Fruit fly (Drosophila melanogaster) whole organism, prepupa: Measurements from ENCODE around the gene DCTN1-p150.

ENCODE experiments used
- Blimp-1 ChIP-seq: fragments of 200-800 bp; sonication (Bioruptor generic); optimal IDR thresholded peaks from 3 replicates; lab custom pipeline; 2017; ENCODE audit warnings: missing biosample characterization, missing genetic modification characterization, mild to moderate bottlenecking, moderate library complexity, missing genetic modification reagents
- CG10631 ChIP-seq: fragments of 200-800 bp; sonication (Bioruptor generic); optimal IDR thresholded peaks from 2 replicates; lab custom pipeline; 2016; ENCODE audit warnings: missing biosample characterization, missing genetic modification characterization
- CG10669 ChIP-seq: fragments of 200-800 bp; sonication (Bioruptor generic); optimal IDR thresholded peaks from 3 replicates; lab custom pipeline; 2018; ENCODE audit warnings: missing biosample characterization, mild to moderate bottlenecking, missing genetic modification characterization, moderate library complexity
- CG11294 ChIP-seq: fragments of 200-800 bp; sonication (Bioruptor generic); IDR thresholded peaks from 2 replicates; pipeline ENCODE4 v1.3.6; 2022; ENCODE audit warnings: missing biosample characterization, missing genetic modification characterization
- CG11762 ChIP-seq: fragments of 200-800 bp; sonication (Bioruptor generic); optimal IDR thresholded peaks from 3 replicates; lab custom pipeline; 2016; ENCODE audit warnings: missing biosample characterization, missing genetic modification characterization; ENCODE audit not compliant: insufficient read depth
- CG11902 ChIP-seq: fragments of 200-800 bp; sonication (Bioruptor generic); optimal IDR thresholded peaks from 3 replicates; lab custom pipeline; 2016; ENCODE audit warnings: missing biosample characterization, missing genetic modification characterization
- CG15336 ChIP-seq: fragments of 200-800 bp; sonication (Bioruptor generic); IDR thresholded peaks from 2 replicates; pipeline ENCODE4 v1.3.6; 2022; ENCODE audit warnings: missing biosample characterization, missing genetic modification characterization
- CG16779 ChIP-seq: fragments of 200-800 bp; sonication (Bioruptor generic); optimal IDR thresholded peaks from 3 replicates; lab custom pipeline; 2017; ENCODE audit warnings: missing biosample characterization, mild to moderate bottlenecking, missing genetic modification characterization
- CG31627 ChIP-seq: fragments of 200-800 bp; sonication (Bioruptor generic); optimal IDR thresholded peaks from 3 replicates; lab custom pipeline; 2016; ENCODE audit warnings: missing biosample characterization, missing genetic modification characterization
- CG32006 ChIP-seq: fragments of 200-800 bp; sonication (Bioruptor generic); optimal IDR thresholded peaks from 3 replicates; lab custom pipeline; 2017; ENCODE audit warnings: missing biosample characterization, mild to moderate bottlenecking, missing genetic modification characterization
- CG34406 ChIP-seq: fragments of 200-800 bp; sonication (Bioruptor generic); optimal IDR thresholded peaks from 3 replicates; lab custom pipeline; 2016; ENCODE audit warnings: missing biosample characterization, missing genetic modification characterization
- CG3919 ChIP-seq: fragments of 200-800 bp; sonication (Bioruptor generic); optimal IDR thresholded peaks from 3 replicates; lab custom pipeline; 2016; ENCODE audit warnings: missing biosample characterization, missing genetic modification characterization
- CG4318 ChIP-seq: fragments of 200-800 bp; sonication (Bioruptor generic); optimal IDR thresholded peaks from 3 replicates; lab custom pipeline; 2017; ENCODE audit warnings: missing biosample characterization, mild to moderate bottlenecking, missing genetic modification characterization
- CG6163 ChIP-seq: fragments of 200-800 bp; sonication (Bioruptor generic); IDR thresholded peaks from 3 replicates; pipeline ENCODE4 v1.3.6; 2022; ENCODE audit warnings: missing biosample characterization, missing genetic modification characterization
- CG6276 ChIP-seq: fragments of 200-800 bp; sonication (Bioruptor generic); optimal IDR thresholded peaks from 2 replicates; lab custom pipeline; 2017; ENCODE audit warnings: missing biosample characterization, mild to moderate bottlenecking, missing genetic modification characterization
- CG6808 ChIP-seq: fragments of 200-800 bp; sonication (Bioruptor generic); optimal IDR thresholded peaks from 3 replicates; lab custom pipeline; 2017; ENCODE audit warnings: missing biosample characterization, missing genetic modification characterization, mild to moderate bottlenecking, moderate library complexity, missing genetic modification reagents
- CG7368 ChIP-seq: fragments of 200-800 bp; sonication (Bioruptor generic); optimal IDR thresholded peaks from 3 replicates; lab custom pipeline; 2016; ENCODE audit warnings: missing biosample characterization, missing genetic modification characterization
- CG8119 ChIP-seq: fragments of 200-800 bp; sonication (Bioruptor generic); IDR thresholded peaks from 3 replicates; pipeline ENCODE4 v1.3.6; 2022; ENCODE audit warnings: missing biosample characterization, missing genetic modification characterization
- CG8319 ChIP-seq: fragments of 200-800 bp; sonication (Bioruptor generic); optimal IDR thresholded peaks from 3 replicates; lab custom pipeline; 2016; ENCODE audit warnings: missing biosample characterization, missing genetic modification characterization
- CG8632 ChIP-seq: fragments of 200-800 bp; sonication (Bioruptor generic); optimal IDR thresholded peaks from 3 replicates; lab custom pipeline; 2016; ENCODE audit warnings: missing biosample characterization, missing genetic modification characterization
- CG9139 ChIP-seq: fragments of 200-800 bp; sonication (Bioruptor generic); optimal IDR thresholded peaks from 3 replicates; lab custom pipeline; 2017; ENCODE audit warnings: missing biosample characterization, mild to moderate bottlenecking, missing genetic modification characterization
- Eip75B ChIP-seq: fragments of 200-800 bp; sonication (Bioruptor generic); optimal IDR thresholded peaks from 3 replicates; lab custom pipeline; 2016; ENCODE audit warnings: missing biosample characterization, missing genetic modification characterization
- Eip78C ChIP-seq: fragments of 200-800 bp; sonication (Bioruptor generic); peaks from one replicate; lab custom pipeline; 2016; ENCODE audit warnings: missing biosample characterization, missing genetic modification characterization
- Ets21C ChIP-seq: fragments of 200-800 bp; sonication (Bioruptor generic); optimal IDR thresholded peaks from 3 replicates; lab custom pipeline; 2016; ENCODE audit warnings: missing biosample characterization, missing genetic modification characterization
- Ets96B ChIP-seq: fragments of 200-800 bp; optimal IDR thresholded peaks from 2 replicates; lab custom pipeline; 2019; ENCODE audit warnings: missing biosample characterization, mild to moderate bottlenecking, missing genetic modification characterization, moderate library complexity
- Gug ChIP-seq: fragments of 200-800 bp; sonication (Bioruptor generic); IDR thresholded peaks from 2 replicates; pipeline ENCODE4 v1.3.6; 2022; ENCODE audit warnings: missing biosample characterization, missing genetic modification characterization
- Hr38 ChIP-seq: sonication (Bioruptor generic); optimal IDR thresholded peaks from 2 replicates; lab custom pipeline; 2016; ENCODE audit warnings: missing biosample characterization, missing genetic modification characterization
- Hr4 ChIP-seq: fragments of 200-800 bp; sonication (Bioruptor generic); optimal IDR thresholded peaks from 3 replicates; lab custom pipeline; 2016; ENCODE audit warnings: missing biosample characterization, missing genetic modification characterization
- Lpt ChIP-seq: fragments of 200-800 bp; sonication (Bioruptor generic); optimal IDR thresholded peaks from 3 replicates; lab custom pipeline; 2016; ENCODE audit warnings: missing biosample characterization, missing genetic modification characterization
- Met ChIP-seq: fragments of 200-800 bp; sonication (Bioruptor generic); optimal IDR thresholded peaks from 3 replicates; lab custom pipeline; 2016; ENCODE audit warnings: missing biosample characterization, missing genetic modification characterization
- Sox102F ChIP-seq: fragments of 200-800 bp; sonication (Bioruptor generic); optimal IDR thresholded peaks from 2 replicates; lab custom pipeline; 2016; ENCODE audit warnings: missing biosample characterization, mild to moderate bottlenecking, missing genetic modification characterization
- Sox14 ChIP-seq: fragments of 200-800 bp; sonication (Bioruptor generic); optimal IDR thresholded peaks from 3 replicates; lab custom pipeline; 2016; ENCODE audit warnings: missing biosample characterization, missing genetic modification characterization
- Sox15 ChIP-seq: fragments of 200-800 bp; sonication (Bioruptor generic); optimal IDR thresholded peaks from 3 replicates; lab custom pipeline; 2016; ENCODE audit warnings: missing biosample characterization, missing genetic modification characterization
- achi ChIP-seq: fragments of 200-800 bp; sonication (Bioruptor generic); optimal IDR thresholded peaks from 3 replicates; lab custom pipeline; 2016; ENCODE audit warnings: missing biosample characterization, missing genetic modification characterization
- acj6 ChIP-seq: fragments of 200-800 bp; sonication (Bioruptor generic); optimal IDR thresholded peaks from 3 replicates; lab custom pipeline; 2016; ENCODE audit warnings: missing biosample characterization, missing genetic modification characterization
- cyc ChIP-seq: fragments of 200-800 bp; sonication (Bioruptor generic); optimal IDR thresholded peaks from 3 replicates; lab custom pipeline; 2016; ENCODE audit warnings: missing biosample characterization, missing genetic modification characterization
- dac ChIP-seq: fragments of 200-800 bp; sonication (Bioruptor generic); optimal IDR thresholded peaks from 2 replicates; lab custom pipeline; 2017; ENCODE audit warnings: missing biosample characterization, mild to moderate bottlenecking, missing genetic modification characterization
- dsx ChIP-seq: fragments of 200-800 bp; optimal IDR thresholded peaks from 3 replicates; lab custom pipeline; 2019; ENCODE audit warnings: missing biosample characterization, mild to moderate bottlenecking, missing genetic modification characterization, moderate library complexity; ENCODE audit not compliant: poor library complexity, severe bottlenecking
- eg ChIP-seq: fragments of 200-800 bp; sonication (Bioruptor generic); IDR thresholded peaks from 3 replicates; pipeline ENCODE4 v1.3.6; 2022; ENCODE audit warnings: missing biosample characterization, missing genetic modification characterization
- esn ChIP-seq: fragments of 200-800 bp; sonication (Bioruptor generic); optimal IDR thresholded peaks from 2 replicates; lab custom pipeline; 2016; ENCODE audit warnings: missing biosample characterization, mild to moderate bottlenecking, missing genetic modification characterization, moderate library complexity
- fd59A ChIP-seq: fragments of 200-800 bp; sonication (Bioruptor generic); optimal IDR thresholded peaks from 2 replicates; lab custom pipeline; 2017; ENCODE audit warnings: missing biosample characterization, mild to moderate bottlenecking, missing genetic modification characterization, missing genetic modification reagents
- fd85E ChIP-seq: fragments of 200-800 bp; sonication (Bioruptor generic); optimal IDR thresholded peaks from 3 replicates; lab custom pipeline; 2016; ENCODE audit warnings: missing biosample characterization, missing genetic modification characterization
- fkh ChIP-seq: fragments of 200-800 bp; sonication (Bioruptor generic); optimal IDR thresholded peaks from 3 replicates; lab custom pipeline; 2017; ENCODE audit warnings: missing biosample characterization, mild to moderate bottlenecking, missing genetic modification characterization, moderate library complexity
- lz ChIP-seq: fragments of 200-800 bp; sonication (Bioruptor generic); optimal IDR thresholded peaks from 3 replicates; lab custom pipeline; 2016; ENCODE audit warnings: missing biosample characterization, missing genetic modification characterization
- net ChIP-seq: fragments of 200-800 bp; sonication (Bioruptor generic); optimal IDR thresholded peaks from 3 replicates; lab custom pipeline; 2016; ENCODE audit warnings: missing biosample characterization, missing genetic modification characterization
- pdm3 ChIP-seq: fragments of 200-800 bp; sonication (Bioruptor generic); optimal IDR thresholded peaks from 3 replicates; lab custom pipeline; 2016; ENCODE audit warnings: missing biosample characterization, missing genetic modification characterization
- spab ChIP-seq: fragments of 200-800 bp; sonication (Bioruptor generic); optimal IDR thresholded peaks from 2 replicates; lab custom pipeline; 2017; ENCODE audit warnings: missing biosample characterization, mild to moderate bottlenecking, missing genetic modification characterization, missing genetic modification reagents
- ss ChIP-seq, 2 experiments: fragments of 200-800 bp; sonication (Bioruptor generic); optimal IDR thresholded peaks; 2 replicates in 1 of 2; 3 replicates in 1 of 2; lab custom pipeline; 2017 to 2018; ENCODE audit warnings: mild to moderate bottlenecking in 2 of 2, missing biosample characterization in 2 of 2, missing genetic modification characterization in 2 of 2, moderate library complexity in 1 of 2
- topi ChIP-seq: fragments of 200-800 bp; sonication (Bioruptor generic); optimal IDR thresholded peaks from 3 replicates; lab custom pipeline; 2016; ENCODE audit warnings: missing biosample characterization, missing genetic modification characterization
- vri ChIP-seq: fragments of 200-800 bp; sonication (Bioruptor generic); optimal IDR thresholded peaks from 3 replicates; lab custom pipeline; 2016; ENCODE audit warnings: missing biosample characterization, mild to moderate bottlenecking, missing genetic modification characterization

The DCTN1-p150 gene

dm6 chr3L:13905515-13905914 is 23.7 kb upstream of the DCTN1-p150 start (continued):
- TF ChIP-seq esn (GFP tag; lab: Kevin White, UChicago), result no peak
- TF ChIP-seq, all 60 proteins: peak for 13

DNA sequence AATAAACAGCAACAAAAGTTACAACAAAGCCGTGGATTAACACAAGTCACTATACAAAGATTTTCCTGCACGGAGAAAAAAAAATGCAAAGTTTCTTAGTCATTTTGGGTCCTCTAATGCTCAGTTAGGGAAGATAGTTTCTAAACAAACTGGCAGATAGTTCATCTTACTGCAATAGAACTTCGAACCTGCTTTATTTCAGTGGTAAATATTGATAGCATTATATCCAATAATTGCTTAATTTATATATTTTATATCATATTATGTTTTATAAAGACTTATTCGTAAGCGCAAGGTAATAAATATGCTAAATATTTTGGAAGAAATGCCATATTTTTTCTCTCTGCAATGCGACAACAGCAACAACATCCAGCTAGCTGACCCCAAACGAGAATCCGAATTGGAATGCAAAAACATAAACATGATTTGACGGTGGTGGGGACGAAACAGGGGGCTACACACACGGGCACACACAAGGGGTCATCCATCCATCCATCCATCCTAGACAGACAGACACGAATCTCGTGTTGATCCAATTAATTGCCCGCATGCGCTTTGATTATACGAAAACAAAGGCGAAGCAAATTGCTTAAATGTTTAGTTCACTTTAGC is 17.4 kb upstream of the DCTN1-p150 start:
- TF ChIP-seq cyc (GFP tag; lab: Kevin White, UChicago), result no peak
- TF ChIP-seq Eip75B (GFP tag; lab: Kevin White, UChicago), result no peak
- no peak for TF ChIP-seq Sox14 (GFP tag; lab: Kevin White, UChicago)
- TF ChIP-seq Lpt (GFP tag; lab: Kevin White, UChicago), result no peak
- no peak for TF ChIP-seq Blimp-1
- no peak for TF ChIP-seq Met (GFP tag; lab: Kevin White, UChicago)
- TF ChIP-seq achi (GFP tag; lab: Kevin White, UChicago), result peak; percentile 37
- peak; percentile 57 for TF ChIP-seq CG15336 (GFP tag; lab: Robert Waterston, UW)
- no peak for TF ChIP-seq fd59A (GFP tag; lab: Kevin White, UChicago)
- no peak for TF ChIP-seq CG11762
- TF ChIP-seq topi, result no peak
- peak; percentile 76 for TF ChIP-seq CG32006 (GFP tag; lab: Kevin White, UChicago)
- no peak for TF ChIP-seq Hr38
- TF ChIP-seq Sox102F, result no peak
- no peak for TF ChIP-seq Sox15
- peak; percentile 46 for TF ChIP-seq CG6276 (GFP tag; lab: Kevin White, UChicago)
- TF ChIP-seq CG10631, result peak; percentile 26
- TF ChIP-seq CG7368 (GFP tag; lab: Kevin White, UChicago), result no peak
- TF ChIP-seq Gug (GFP tag; lab: Robert Waterston, UW), result no peak
- TF ChIP-seq CG34406 (GFP tag; lab: Kevin White, UChicago), result peak; percentile 5
- no peak for TF ChIP-seq CG16779
- no peak for TF ChIP-seq CG6163 (GFP tag; lab: Robert Waterston, UW)
- peak; percentile 1 for TF ChIP-seq pdm3 (GFP tag; lab: Kevin White, UChicago)
- no peak for TF ChIP-seq CG10669 (GFP tag; lab: Kevin White, UChicago)
- TF ChIP-seq Ets96B (tag; lab: Kevin White, UChicago), result peak; percentile 3
- TF ChIP-seq CG8632 (GFP tag; lab: Kevin White, UChicago), result no peak
- no peak for TF ChIP-seq dsx (GFP tag; lab: Kevin White, UChicago)
- TF ChIP-seq net, result no peak
- no peak for TF ChIP-seq vri (GFP tag; lab: Kevin White, UChicago)
- TF ChIP-seq CG8319 (GFP tag; lab: Kevin White, UChicago), result no peak
- no peak for TF ChIP-seq CG11294 (GFP tag; lab: Robert Waterston, UW)
- TF ChIP-seq fkh (GFP tag; lab: Kevin White, UChicago), result no peak
- TF ChIP-seq CG31627 (GFP tag; lab: Kevin White, UChicago), result no peak
- no peak for TF ChIP-seq CG9139
- peak; percentile 15 for TF ChIP-seq acj6 (GFP tag; lab: Kevin White, UChicago)
- no peak for TF ChIP-seq Ets21C (GFP tag; lab: Kevin White, UChicago)
- peak; percentile 49 for TF ChIP-seq Eip78C
- TF ChIP-seq eg (GFP tag; lab: Robert Waterston, UW), result peak; percentile 48; the same call in 2 of the 3 replicates
- TF ChIP-seq dac, result no peak
- peak; percentile 36 for TF ChIP-seq Hr4 (GFP tag; lab: Kevin White, UChicago)
- TF ChIP-seq fd85E (GFP tag; lab: Kevin White, UChicago), result no peak
- TF ChIP-seq CG6808 (GFP tag; lab: Kevin White, UChicago), result no peak
- no peak for TF ChIP-seq esn (GFP tag; lab: Kevin White, UChicago)
- TF ChIP-seq lz, result no peak
- no peak for TF ChIP-seq CG11902 (GFP tag; lab: Kevin White, UChicago)
- TF ChIP-seq CG8119, result peak; percentile 71
- no peak for TF ChIP-seq CG3919 (GFP tag; lab: Kevin White, UChicago)
- no peak for TF ChIP-seq ss (GFP tag; optimal IDR thresholded peaks at IDR 0.05; lab: Kevin White, UChicago)
- TF ChIP-seq CG4318 (GFP tag; lab: Kevin White, UChicago), result peak; percentile 42
- TF ChIP-seq spab (GFP tag; lab: Kevin White, UChicago), result no peak
